Worm (Caenorhabditis elegans): ENCODE data around the gene Y39G8B.1.

Gene Y39G8B.1

ce11 chrII:13976161-13976560, 2.5 kb upstream of the Y39G8B.1 start, which contains the start of gene Y39G8B.2 (continued):
- TF ChIP-seq nfya-1 (tag; optimal IDR thresholded peaks at IDR 0.05; ENCODE audit: insufficient read depth) (peak; percentile 88), mdl-1 (tag; optimal IDR thresholded peaks at IDR 0.05) (no peak), nhr-77 (tag; optimal IDR thresholded peaks at IDR 0.05) (no peak), ZK546.5 (tag; optimal IDR thresholded peaks at IDR 0.05) (no peak), ceh-28 (tag; optimal IDR thresholded peaks at IDR 0.05) (peak; percentile 7), ztf-11 (tag; optimal IDR thresholded peaks at IDR 0.05) (no peak), fkh-10 (GFP tag; optimal IDR thresholded peaks at IDR 0.05) (no peak), aly-2 (tag; optimal IDR thresholded peaks at IDR 0.05) (no peak)

ce11 chrII:13974136-13974535, 524 bp upstream of the Y39G8B.1 start:
- TF ChIP-seq unc-62 (GFP tag; optimal IDR thresholded peaks at IDR 0.05) (no peak), fkh-2 (tag; optimal IDR thresholded peaks at IDR 0.05) (no peak), snpc-4 (tag; optimal IDR thresholded peaks at IDR 0.05) (no peak), eor-1 (tag; optimal IDR thresholded peaks at IDR 0.05) (no peak), nhr-12 (tag; optimal IDR thresholded peaks at IDR 0.05) (no peak), ZK546.5 (tag; optimal IDR thresholded peaks at IDR 0.05) (no peak), aly-2 (tag; optimal IDR thresholded peaks at IDR 0.05) (no peak), zag-1 (tag; optimal IDR thresholded peaks at IDR 0.05) (no peak), nhr-25 (tag; optimal IDR thresholded peaks at IDR 0.05) (no peak), nhr-67 (tag; optimal IDR thresholded peaks at IDR 0.05) (no peak), fkh-10 (GFP tag; optimal IDR thresholded peaks at IDR 0.05) (no peak), ceh-16 (tag; optimal IDR thresholded peaks at IDR 0.05) (no peak), nhr-23 (tag; optimal IDR thresholded peaks at IDR 0.05) (no peak), pha-4 (tag; optimal IDR thresholded peaks at IDR 0.05) (no peak), nhr-76 (tag; optimal IDR thresholded peaks at IDR 0.05) (no peak), nhr-77 (tag; optimal IDR thresholded peaks at IDR 0.05) (no peak), hmg-11 (tag; optimal IDR thresholded peaks at IDR 0.05) (no peak), lin-15B (tag; optimal IDR thresholded peaks at IDR 0.05) (no peak), R02D3.7 (tag; optimal IDR thresholded peaks at IDR 0.05) (no peak)

ce11 chrII:13972199-13972598, 1.4 kb downstream of the Y39G8B.1 start:
- TF ChIP-seq lin-39 (tag; optimal IDR thresholded peaks at IDR 0.05) (no peak), ztf-11 (tag; optimal IDR thresholded peaks at IDR 0.05) (no peak), pqm-1 (tag; optimal IDR thresholded peaks at IDR 0.05) (no peak), nhr-237 (tag; optimal IDR thresholded peaks at IDR 0.05) (no peak), fos-1 (tag; optimal IDR thresholded peaks at IDR 0.05) (no peak), ztf-4 (tag; optimal IDR thresholded peaks at IDR 0.05) (no peak), mml-1 (tag; optimal IDR thresholded peaks at IDR 0.05) (no peak), unc-39 (tag; optimal IDR thresholded peaks at IDR 0.05) (no peak), zag-1 (tag; optimal IDR thresholded peaks at IDR 0.05) (no peak), snpc-4 (tag; optimal IDR thresholded peaks at IDR 0.05) (no peak), mdl-1 (tag; optimal IDR thresholded peaks at IDR 0.05) (no peak), unc-62 (GFP tag; optimal IDR thresholded peaks at IDR 0.05) (no peak), elt-2 (tag; optimal IDR thresholded peaks at IDR 0.05) (no peak), elt-1 (tag; optimal IDR thresholded peaks at IDR 0.05) (no peak), elt-3 (tag; optimal IDR thresholded peaks at IDR 0.05) (no peak), ZK546.5 (tag; optimal IDR thresholded peaks at IDR 0.05) (no peak), aly-2 (tag; optimal IDR thresholded peaks at IDR 0.05) (no peak), ceh-9 (tag; optimal IDR thresholded peaks at IDR 0.05) (no peak), ceh-82 (tag; optimal IDR thresholded peaks at IDR 0.05) (no peak)

- TF ChIP-seq nhr-76 (tag; optimal IDR thresholded peaks at IDR 0.05) (no peak), mdl-1 (tag; optimal IDR thresholded peaks at IDR 0.05) (no peak), daf-12 (tag; optimal IDR thresholded peaks at IDR 0.05) (no peak), nhr-25 (tag; optimal IDR thresholded peaks at IDR 0.05) (no peak), egl-27 (tag; optimal IDR thresholded peaks at IDR 0.05) (no peak), lin-15B (tag; optimal IDR thresholded peaks at IDR 0.05) (no peak), tbx-2 (tag; optimal IDR thresholded peaks at IDR 0.05) (no peak), nhr-67 (tag; optimal IDR thresholded peaks at IDR 0.05) (no peak), nhr-43 (tag; optimal IDR thresholded peaks at IDR 0.05; ENCODE audit: poor library complexity, severe bottlenecking) (no peak), egl-5 (tag; optimal IDR thresholded peaks at IDR 0.05) (no peak), elt-1 (tag; optimal IDR thresholded peaks at IDR 0.05) (no peak), nhr-23 (tag; optimal IDR thresholded peaks at IDR 0.05) (no peak), elt-2 (tag; optimal IDR thresholded peaks at IDR 0.05) (no peak), fkh-10 (GFP tag; optimal IDR thresholded peaks at IDR 0.05) (no peak), ceh-16 (tag; optimal IDR thresholded peaks at IDR 0.05) (no peak)
Measured at ce11 chrII:13968979-13969378, 4.6 kb downstream of the Y39G8B.1 start, which contains the start of gene sre-43. sre-43 (minus strand) TSS chrII:13969079.
